Worm (Caenorhabditis elegans): Measurements from ENCODE around the gene F10D2.10.

Gene F10D2.10

ce11 chrV:7196498-7196966 is 40.6 kb upstream of the F10D2.10 start, which contains the start of gene F09G2.2 (continued):
- TF ChIP-seq ZK546.5 (tag; optimal IDR thresholded peaks at IDR 0.05) (no peak), unc-130 (GFP tag; optimal IDR thresholded peaks at IDR 0.05) (peak; percentile 78), madf-5 (GFP tag; IDR thresholded peaks at IDR 0.05) (no peak), aly-2 (tag; optimal IDR thresholded peaks at IDR 0.05) (no peak)

ce11 chrV:7196037-7196436 is 40.1 kb upstream of the F10D2.10 start, which contains the start of gene attf-2:
Gene attf-2, minus strand, starts transcription at chrV:7196137.
- no peak for TF ChIP-seq saeg-2 (GFP tag; IDR thresholded peaks at IDR 0.05)
- no peak for TF ChIP-seq lsy-2 (tag; optimal IDR thresholded peaks at IDR 0.05)
- TF ChIP-seq F26F4.8 (GFP tag; conservative IDR thresholded peaks at IDR 0.05) = no peak
- TF ChIP-seq set-16 (GFP tag; IDR thresholded peaks at IDR 0.05) = no peak
- TF ChIP-seq pha-4 (GFP tag; IDR thresholded peaks at IDR 0.05) = no peak
- no peak for TF ChIP-seq pha-4 (tag; optimal IDR thresholded peaks at IDR 0.05)
- TF ChIP-seq lim-7 (GFP tag; IDR thresholded peaks at IDR 0.05) = no peak
- no peak for TF ChIP-seq aly-2 (tag; optimal IDR thresholded peaks at IDR 0.05)
- no peak for TF ChIP-seq nhr-25 (tag; optimal IDR thresholded peaks at IDR 0.05; ENCODE audit: borderline replicate concordance, insufficient read depth)
- no peak for TF ChIP-seq Y105C5A.15 (GFP tag; IDR thresholded peaks at IDR 0.05)
- TF ChIP-seq nhr-11 (tag; optimal IDR thresholded peaks at IDR 0.05) = no peak
- no peak for TF ChIP-seq egl-43 (GFP tag; IDR thresholded peaks at IDR 0.05)
- TF ChIP-seq F10B5.3 (tag; optimal IDR thresholded peaks at IDR 0.05) = no peak
- TF ChIP-seq ZK546.5 (tag; optimal IDR thresholded peaks at IDR 0.05) = no peak
- no peak for TF ChIP-seq zfp-2 (tag; optimal IDR thresholded peaks at IDR 0.05)
- no peak for TF ChIP-seq fkh-10 (GFP tag; optimal IDR thresholded peaks at IDR 0.05)
- no peak for TF ChIP-seq mxl-2 (GFP tag; conservative IDR thresholded peaks at IDR 0.05)
- no peak for TF ChIP-seq F49E8.2 (tag; optimal IDR thresholded peaks at IDR 0.05; ENCODE audit: borderline replicate concordance)
- no peak for TF ChIP-seq nhr-42 (GFP tag; IDR thresholded peaks at IDR 0.05)
- TF ChIP-seq zfp-3 (GFP tag; conservative IDR thresholded peaks at IDR 0.05) = no peak

ce11 chrV:7194818-7195217 is 38.8 kb upstream of the F10D2.10 start:
- peak; percentile 64 for TF ChIP-seq set-16 (GFP tag; IDR thresholded peaks at IDR 0.05)
- no peak for TF ChIP-seq lin-38 (GFP tag; IDR thresholded peaks at IDR 0.05)

- TF ChIP-seq zip-2 (tag; optimal IDR thresholded peaks at IDR 0.05) = no peak
- TF ChIP-seq lin-39 (tag; optimal IDR thresholded peaks at IDR 0.05) = no peak
These were observed 37.6 kb upstream of the F10D2.10 start, which contains the start of gene F09G2.8 for ce11 chrV:7193562-7193961. Gene F09G2.8, minus strand, starts transcription at chrV:7193662.

ce11 chrV:7187295-7187694 is 31.3 kb upstream of the F10D2.10 start:
- peak in 1 of 2 experiments; percentile 4 for TF ChIP-seq daf-16 (GFP tag; optimal IDR thresholded peaks at IDR 0.05)
- TF ChIP-seq daf-16 (tag; optimal IDR thresholded peaks at IDR 0.05) = peak; percentile 32
- peak; percentile 60 for TF ChIP-seq dmd-6 (GFP tag; IDR thresholded peaks at IDR 0.05)
- no peak for TF ChIP-seq mdt-29 (GFP tag; IDR thresholded peaks at IDR 0.05)

- TF ChIP-seq egl-27 (tag; optimal IDR thresholded peaks at IDR 0.05) (no peak), daf-16 (GFP tag; optimal IDR thresholded peaks at IDR 0.05) (no peak), daf-16 (tag; optimal IDR thresholded peaks at IDR 0.05) (peak; percentile 37), dpl-1 (GFP tag; optimal IDR thresholded peaks at IDR 0.05) (no peak), dmd-6 (GFP tag; IDR thresholded peaks at IDR 0.05) (peak; percentile 69), ctbp-1 (GFP tag; IDR thresholded peaks at IDR 0.05) (no peak), fkh-10 (GFP tag; optimal IDR thresholded peaks at IDR 0.05) (no peak), hmg-1.1 (GFP tag; IDR thresholded peaks at IDR 0.05) (no peak), mxl-3 (GFP tag; optimal IDR thresholded peaks at IDR 0.05) (no peak), pqm-1 (tag; optimal IDR thresholded peaks at IDR 0.05) (peak; percentile 69), nhr-28 (tag; optimal IDR thresholded peaks at IDR 0.05) (peak; percentile 75), aha-1 (tag) (no peak), hlh-11 (tag; optimal IDR thresholded peaks at IDR 0.05) (peak; percentile 52), daf-8 (GFP tag; IDR thresholded peaks at IDR 0.05) (no peak), zfp-2 (tag; optimal IDR thresholded peaks at IDR 0.05) (no peak), ztf-7 (tag; optimal IDR thresholded peaks at IDR 0.05) (no peak), egl-43 (GFP tag; IDR thresholded peaks at IDR 0.05) (no peak), Y75B8A.6 (GFP tag; IDR thresholded peaks at IDR 0.05) (no peak), cey-2 (tag; optimal IDR thresholded peaks at IDR 0.05; ENCODE audit: borderline replicate concordance, insufficient read depth) (no peak), aly-2 (tag; optimal IDR thresholded peaks at IDR 0.05) (no peak)
These were observed 30.6 kb upstream of the F10D2.10 start for ce11 chrV:7186599-7186998.
